Worm (Caenorhabditis elegans): ENCODE results near the gene tbc-9.

Gene tbc-9

DNA sequence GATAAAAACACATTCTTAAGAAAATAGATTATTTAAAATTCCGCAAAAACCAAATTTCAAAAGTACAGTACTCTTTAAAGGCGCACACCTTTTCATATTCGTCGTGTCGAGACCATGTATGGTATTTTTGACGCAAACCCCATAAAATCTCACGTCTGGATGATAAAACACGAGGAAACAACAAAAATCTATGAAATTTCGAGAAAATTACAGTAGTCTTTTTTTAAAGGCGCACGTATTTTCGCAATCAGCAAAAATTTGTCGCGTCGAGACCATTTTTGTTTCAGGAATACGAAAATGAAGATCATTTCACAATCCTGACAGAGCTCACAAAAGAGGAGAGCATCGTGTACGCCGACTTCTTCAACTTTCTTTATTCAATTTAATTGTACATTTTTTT is 10.4 kb upstream of the tbc-9 start:
- TF ChIP-seq skn-1 (tag; optimal IDR thresholded peaks at IDR 0.05): no peak
- no peak for TF ChIP-seq aha-1 (tag; optimal IDR thresholded peaks at IDR 0.05)
- no peak for TF ChIP-seq sox-4 (tag; optimal IDR thresholded peaks at IDR 0.05)
- no peak for TF ChIP-seq C04F5.9 (tag; optimal IDR thresholded peaks at IDR 0.05)
- no peak for TF ChIP-seq ets-5 (GFP tag; IDR thresholded peaks at IDR 0.05)
- no peak for TF ChIP-seq nhr-12 (tag; optimal IDR thresholded peaks at IDR 0.05)
- no peak for TF ChIP-seq snpc-4 (tag; optimal IDR thresholded peaks at IDR 0.05)
- no peak for TF ChIP-seq sup-37 (GFP tag; optimal IDR thresholded peaks at IDR 0.05)
- TF ChIP-seq C16A3.4 (tag; optimal IDR thresholded peaks at IDR 0.05): no peak
- no peak for TF ChIP-seq dsc-1 (tag; optimal IDR thresholded peaks at IDR 0.05)
- TF ChIP-seq nhr-76 (tag; optimal IDR thresholded peaks at IDR 0.05): no peak
- TF ChIP-seq lin-35 (GFP tag; optimal IDR thresholded peaks at IDR 0.05): no peak
- no peak for TF ChIP-seq ceh-8 (GFP tag; optimal IDR thresholded peaks at IDR 0.05)
- TF ChIP-seq unc-130 (tag; optimal IDR thresholded peaks at IDR 0.05): no peak
- TF ChIP-seq jun-1 (tag; optimal IDR thresholded peaks at IDR 0.05): no peak
- no peak for TF ChIP-seq zip-4 (GFP tag; optimal IDR thresholded peaks at IDR 0.05)
- no peak for TF ChIP-seq lin-14 (GFP tag; optimal IDR thresholded peaks at IDR 0.05)
- no peak for TF ChIP-seq mab-9 (GFP tag; IDR thresholded peaks at IDR 0.05)

DNA sequence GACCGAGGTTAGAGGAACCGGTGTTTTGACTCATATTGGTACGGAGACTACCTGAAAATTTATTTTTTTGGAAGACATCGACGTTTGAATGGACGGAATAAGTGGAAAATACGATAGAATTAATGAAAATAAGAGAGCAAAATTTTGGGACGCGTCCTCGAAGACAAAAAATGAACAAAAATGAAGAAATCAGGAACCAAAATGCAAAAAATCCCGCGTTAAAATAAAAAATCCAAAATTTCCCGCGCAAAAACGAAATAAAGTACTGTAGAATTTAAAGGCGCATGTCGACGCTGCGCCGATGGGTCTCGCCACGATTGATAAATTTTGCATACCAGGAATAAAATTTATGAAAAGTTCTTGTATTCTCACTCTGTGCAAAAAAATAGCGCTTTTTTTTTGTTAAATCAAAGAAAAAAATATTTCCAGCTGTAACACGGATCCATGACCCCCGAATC is 9.5 kb upstream of the tbc-9 start, which contains the start of gene puf-3:
TSS of gene puf-3 (minus strand) at position 51 of the 458 bp plus-strand sequence.
- TF ChIP-seq nhr-77 (tag; optimal IDR thresholded peaks at IDR 0.05) (no peak), nhr-76 (tag; optimal IDR thresholded peaks at IDR 0.05) (no peak), pqm-1 (tag; optimal IDR thresholded peaks at IDR 0.05) (no peak), snu-23 (GFP tag; optimal IDR thresholded peaks at IDR 0.05) (no peak), nhr-84 (tag; optimal IDR thresholded peaks at IDR 0.05) (no peak), snpc-4 (tag; optimal IDR thresholded peaks at IDR 0.05) (no peak), ceh-82 (tag; optimal IDR thresholded peaks at IDR 0.05) (no peak), nhr-20 (tag; optimal IDR thresholded peaks at IDR 0.05) (no peak), lin-15B (tag; optimal IDR thresholded peaks at IDR 0.05) (no peak), hlh-17 (GFP tag; optimal IDR thresholded peaks at IDR 0.05; ENCODE audit: borderline replicate concordance) (no peak), C04F5.9 (tag; optimal IDR thresholded peaks at IDR 0.05) (no peak), unc-30 (tag; optimal IDR thresholded peaks at IDR 0.05) (no peak), hlh-4 (tag; optimal IDR thresholded peaks at IDR 0.05) (no peak), zag-1 (tag; optimal IDR thresholded peaks at IDR 0.05) (no peak), xbp-1 (tag; optimal IDR thresholded peaks at IDR 0.05) (no peak), lir-3 (tag; optimal IDR thresholded peaks at IDR 0.05; ENCODE audit: poor library complexity) (no peak), nhr-11 (tag; optimal IDR thresholded peaks at IDR 0.05) (no peak), ceh-90 (tag; optimal IDR thresholded peaks at IDR 0.05) (no peak)

ce11 chrIV:13510049-13510448 is 7.4 kb upstream of the tbc-9 start:
- TF ChIP-seq dsc-1 (tag; optimal IDR thresholded peaks at IDR 0.05): no peak
- no peak for TF ChIP-seq unc-98 (GFP tag; IDR thresholded peaks at IDR 0.05)

- no peak for TF ChIP-seq efl-3 (GFP tag; optimal IDR thresholded peaks at IDR 0.05)
- no peak for TF ChIP-seq unc-86 (tag; optimal IDR thresholded peaks at IDR 0.05)
- no peak for TF ChIP-seq ceh-88 (GFP tag; IDR thresholded peaks at IDR 0.05)
- no peak for TF ChIP-seq C16A3.4 (tag; optimal IDR thresholded peaks at IDR 0.05)
- TF ChIP-seq jun-1 (tag; optimal IDR thresholded peaks at IDR 0.05): no peak
- no peak for TF ChIP-seq hlh-17 (GFP tag; optimal IDR thresholded peaks at IDR 0.05; ENCODE audit: borderline replicate concordance)
- TF ChIP-seq hlh-4 (tag; optimal IDR thresholded peaks at IDR 0.05): no peak
- no peak for TF ChIP-seq pax-3 (tag; optimal IDR thresholded peaks at IDR 0.05)
- TF ChIP-seq egl-27 (tag; optimal IDR thresholded peaks at IDR 0.05): no peak
- TF ChIP-seq nhr-28 (tag; optimal IDR thresholded peaks at IDR 0.05): no peak
- no peak for TF ChIP-seq fkh-10 (GFP tag; optimal IDR thresholded peaks at IDR 0.05)
- TF ChIP-seq ceh-82 (tag; optimal IDR thresholded peaks at IDR 0.05): no peak
These were observed 6.3 kb upstream of the tbc-9 start, which contains the start of gene afmd-2 for ce11 chrIV:13508924-13509323. TSS of gene afmd-2 (plus strand) at chrIV:13509224.
